Worm (Caenorhabditis elegans) whole organism, L1 larva: ENCODE measurements around the gene nhr-116.

Source experiments
- ceh-82 ChIP-seq, 3 experiments: fragments of 150-350 bp in 1 of 3; sonication (generic microtip) in 2 of 3; optimal IDR thresholded peaks; 2 replicates each; lab custom pipeline; 2014 to 2017; ENCODE audit warnings: missing biosample characterization in 3 of 3, missing genetic modification characterization in 3 of 3
- dpl-1 ChIP-seq, 3 experiments: fragments of 150-350 bp in 2 of 3; sonication (generic microtip) in 1 of 3; optimal IDR thresholded peaks; 2 replicates each; lab custom pipeline; 2014 to 2017; ENCODE audit warnings: missing biosample characterization in 3 of 3, missing genetic modification characterization in 3 of 3, missing genetic modification reagents in 3 of 3
- elt-3 ChIP-seq, 6 experiments: fragments of 150-350 bp in 1 of 6; sonication (generic microtip); optimal IDR thresholded peaks; 2 replicates each; lab custom pipeline; 2017 to 2018; ENCODE audit warnings: missing biosample characterization in 6 of 6, missing genetic modification characterization in 6 of 6, inconsistent platforms in 1 of 6
- fos-1 ChIP-seq: fragments of 150-350 bp; optimal IDR thresholded peaks from 2 replicates; lab custom pipeline; 2014; ENCODE audit warnings: missing biosample characterization, missing genetic modification characterization
- irx-1 ChIP-seq: sonication (generic microtip); optimal IDR thresholded peaks from 2 replicates; lab custom pipeline; 2016; ENCODE audit warnings: missing genetic modification characterization, missing compliant biosample characterization
- nhr-28 ChIP-seq: fragments of 150-350 bp; optimal IDR thresholded peaks from 2 replicates; lab custom pipeline; 2014; ENCODE audit warnings: missing biosample characterization, missing genetic modification characterization
- nhr-76 ChIP-seq: sonication (generic microtip); optimal IDR thresholded peaks from 2 replicates; lab custom pipeline; 2017; ENCODE audit warnings: missing biosample characterization, missing genetic modification characterization
- nhr-84 ChIP-seq: sonication (generic microtip); optimal IDR thresholded peaks from 2 replicates; lab custom pipeline; 2017; ENCODE audit warnings: missing biosample characterization, missing genetic modification characterization
- nhr-90 ChIP-seq: sonication (generic microtip); optimal IDR thresholded peaks from 2 replicates; lab custom pipeline; 2016; ENCODE audit warnings: mild to moderate bottlenecking, missing genetic modification characterization, missing compliant biosample characterization; ENCODE audit not compliant: poor library complexity
- snu-23 ChIP-seq: sonication (generic microtip); optimal IDR thresholded peaks from 2 replicates; lab custom pipeline; 2016; ENCODE audit warnings: missing genetic modification characterization, missing compliant biosample characterization
- swsn-7 ChIP-seq: sonication (generic microtip); optimal IDR thresholded peaks from 2 replicates; lab custom pipeline; 2016; ENCODE audit warnings: missing genetic modification characterization, missing compliant biosample characterization
- ztf-4 ChIP-seq: fragments of 150-350 bp; optimal IDR thresholded peaks from 2 replicates; lab custom pipeline; 2014; ENCODE audit warnings: missing biosample characterization, missing genetic modification characterization

- no peak for TF ChIP-seq nhr-76 (tag; lab: Kevin White, UChicago)
- TF ChIP-seq fos-1 (tag; lab: Kevin White, UChicago) = no peak
- TF ChIP-seq elt-3 (tag; optimal IDR thresholded peaks at IDR 0.05; lab: Kevin White, UChicago) = no peak
- TF ChIP-seq nhr-90 (tag; lab: Kevin White, UChicago) = no peak
- no peak for TF ChIP-seq ztf-4 (tag; lab: Kevin White, UChicago)
- TF ChIP-seq ceh-82 (tag; optimal IDR thresholded peaks at IDR 0.05; lab: Kevin White, UChicago) = no peak
- TF ChIP-seq swsn-7 (tag; lab: Kevin White, UChicago) = no peak
- no peak for TF ChIP-seq snu-23 (GFP tag; lab: Kevin White, UChicago)
- no peak for TF ChIP-seq irx-1
- TF ChIP-seq dpl-1 (GFP tag; optimal IDR thresholded peaks at IDR 0.05; lab: Kevin White, UChicago) = no peak
- TF ChIP-seq nhr-84 (tag; lab: Kevin White, UChicago) = no peak
- TF ChIP-seq nhr-28 (tag; lab: Kevin White, UChicago) = no peak
Observed at ce11 chrV:16916079-16916478, 4.0 kb downstream of the nhr-116 start, which contains the start of gene F09C6.10.
